Fruit fly (Drosophila melanogaster) whole organism, pupa: ENCODE results near the gene dlp.

ENCODE experiments used
- CG10348 ChIP-seq: fragments of 200-800 bp; sonication (Bioruptor generic); IDR thresholded peaks from 2 replicates; pipeline ENCODE4 v1.3.6; 2022; ENCODE audit warnings: missing biosample characterization, missing genetic modification characterization
- CG14655 ChIP-seq: fragments of 200-800 bp; sonication (Bioruptor generic); optimal IDR thresholded peaks from 3 replicates; lab custom pipeline; 2017; ENCODE audit warnings: mild to moderate bottlenecking, missing biosample characterization, missing genetic modification reagents, missing genetic modification characterization
- CG17806 ChIP-seq: fragments of 200-800 bp; sonication (Bioruptor generic); optimal IDR thresholded peaks from 2 replicates; lab custom pipeline; 2018; ENCODE audit warnings: missing biosample characterization, mild to moderate bottlenecking, missing genetic modification characterization, moderate library complexity
- CG32121 ChIP-seq: fragments of 200-800 bp; sonication (Bioruptor generic); IDR thresholded peaks from 2 replicates; pipeline ENCODE4 v1.3.6; 2022; ENCODE audit warnings: missing biosample characterization, missing genetic modification characterization
- CG34367 ChIP-seq: fragments of 200-800 bp; sonication (Bioruptor generic); optimal IDR thresholded peaks from 2 replicates; lab custom pipeline; 2018; ENCODE audit warnings: missing biosample characterization, mild to moderate bottlenecking, missing genetic modification characterization
- CG4496 ChIP-seq: fragments of 200-800 bp; sonication (Bioruptor generic); IDR thresholded peaks from 3 replicates; pipeline ENCODE4 v1.3.6; 2022; ENCODE audit warnings: missing biosample characterization, missing genetic modification characterization
- CG8301 ChIP-seq: fragments of 200-800 bp; sonication (Bioruptor generic); optimal IDR thresholded peaks from 2 replicates; lab custom pipeline; 2018; ENCODE audit warnings: missing biosample characterization, mild to moderate bottlenecking, missing genetic modification characterization
- CG9948 ChIP-seq: fragments of 200-800 bp; sonication (Bioruptor generic); optimal IDR thresholded peaks from 2 replicates; lab custom pipeline; 2018; ENCODE audit warnings: missing biosample characterization, mild to moderate bottlenecking, missing genetic modification characterization, moderate library complexity
- fd96Ca ChIP-seq: fragments of 200-800 bp; sonication (Bioruptor generic); IDR thresholded peaks from 3 replicates; pipeline ENCODE4 v1.3.6; 2022; ENCODE audit warnings: missing biosample characterization, missing genetic modification characterization
- gl ChIP-seq: fragments of 200-800 bp; sonication (Bioruptor generic); optimal IDR thresholded peaks from 2 replicates; lab custom pipeline; 2018; ENCODE audit warnings: missing biosample characterization, mild to moderate bottlenecking, missing genetic modification characterization

- TF ChIP-seq CG10348 (no peak), CG17806 (tag; lab: Kevin White, UChicago) (no peak), CG14655 (GFP tag; lab: Kevin White, UChicago) (no peak), CG34367 (tag; lab: Kevin White, UChicago) (no peak), fd96Ca (GFP tag; lab: Robert Waterston, UW) (no peak), CG4496 (GFP tag; lab: Robert Waterston, UW) (no peak), gl (tag; lab: Kevin White, UChicago) (no peak), CG9948 (no peak), CG32121 (GFP tag; lab: Robert Waterston, UW) (no peak), CG8301 (tag; lab: Kevin White, UChicago) (no peak)
Observed at dm6 chr3L:14625568-14625996, 6.8 kb upstream of the dlp start.
